Fruit fly (Drosophila melanogaster) whole organism, pupa: ENCODE data around the gene Arv1.

ENCODE experiments used
- CG10348 ChIP-seq: fragments of 200-800 bp; sonication (Bioruptor generic); IDR thresholded peaks from 2 replicates; pipeline ENCODE4 v1.3.6; 2022; ENCODE audit warnings: missing biosample characterization, missing genetic modification characterization
- CG12605 ChIP-seq: fragments of 200-800 bp; sonication (Bioruptor generic); IDR thresholded peaks from 2 replicates; pipeline ENCODE4 v1.3.6; 2022; ENCODE audit warnings: missing biosample characterization, missing genetic modification characterization
- CG13204 ChIP-seq: fragments of 200-800 bp; sonication (Bioruptor generic); optimal IDR thresholded peaks from 2 replicates; lab custom pipeline; 2018; ENCODE audit warnings: missing biosample characterization, mild to moderate bottlenecking, missing genetic modification characterization, moderate library complexity
- CG14655 ChIP-seq: fragments of 200-800 bp; sonication (Bioruptor generic); optimal IDR thresholded peaks from 3 replicates; lab custom pipeline; 2017; ENCODE audit warnings: mild to moderate bottlenecking, missing biosample characterization, missing genetic modification reagents, missing genetic modification characterization
- CG15710 ChIP-seq: fragments of 200-800 bp; sonication (Bioruptor generic); optimal IDR thresholded peaks from 2 replicates; lab custom pipeline; 2018; ENCODE audit warnings: missing biosample characterization, mild to moderate bottlenecking, missing genetic modification characterization, moderate library complexity
- CG17806 ChIP-seq: fragments of 200-800 bp; sonication (Bioruptor generic); optimal IDR thresholded peaks from 2 replicates; lab custom pipeline; 2018; ENCODE audit warnings: missing biosample characterization, mild to moderate bottlenecking, missing genetic modification characterization, moderate library complexity
- CG32121 ChIP-seq: fragments of 200-800 bp; sonication (Bioruptor generic); IDR thresholded peaks from 2 replicates; pipeline ENCODE4 v1.3.6; 2022; ENCODE audit warnings: missing biosample characterization, missing genetic modification characterization
- CG34367 ChIP-seq: fragments of 200-800 bp; sonication (Bioruptor generic); optimal IDR thresholded peaks from 2 replicates; lab custom pipeline; 2018; ENCODE audit warnings: missing biosample characterization, mild to moderate bottlenecking, missing genetic modification characterization
- CG4496 ChIP-seq: fragments of 200-800 bp; sonication (Bioruptor generic); IDR thresholded peaks from 3 replicates; pipeline ENCODE4 v1.3.6; 2022; ENCODE audit warnings: missing biosample characterization, missing genetic modification characterization
- CG8159 ChIP-seq: fragments of 200-800 bp; sonication (Bioruptor generic); optimal IDR thresholded peaks from 3 replicates; lab custom pipeline; 2018; ENCODE audit warnings: missing biosample characterization, mild to moderate bottlenecking, missing genetic modification characterization, moderate library complexity
- CG8301 ChIP-seq: fragments of 200-800 bp; sonication (Bioruptor generic); optimal IDR thresholded peaks from 2 replicates; lab custom pipeline; 2018; ENCODE audit warnings: missing biosample characterization, mild to moderate bottlenecking, missing genetic modification characterization
- CG9948 ChIP-seq: fragments of 200-800 bp; sonication (Bioruptor generic); optimal IDR thresholded peaks from 2 replicates; lab custom pipeline; 2018; ENCODE audit warnings: missing biosample characterization, mild to moderate bottlenecking, missing genetic modification characterization, moderate library complexity
- D1 ChIP-seq: fragments of 200-800 bp; sonication (Bioruptor generic); optimal IDR thresholded peaks from 2 replicates; lab custom pipeline; 2018; ENCODE audit warnings: missing biosample characterization, mild to moderate bottlenecking, missing genetic modification characterization, moderate library complexity
- EcR ChIP-seq: fragments of 200-800 bp; sonication (Bioruptor generic); optimal IDR thresholded peaks from 3 replicates; lab custom pipeline; 2019; ENCODE audit warnings: missing biosample characterization, missing genetic modification characterization, mild to moderate bottlenecking, moderate library complexity, missing genetic modification reagents
- Ets98B ChIP-seq: fragments of 200-800 bp; sonication (Bioruptor generic); IDR thresholded peaks from 2 replicates; pipeline ENCODE4 v1.3.6; 2022; ENCODE audit warnings: missing biosample characterization, missing genetic modification characterization
- Pif1A ChIP-seq: fragments of 200-800 bp; sonication (Bioruptor generic); optimal IDR thresholded peaks from 3 replicates; lab custom pipeline; 2016; ENCODE audit warnings: missing biosample characterization, missing genetic modification characterization
- Pif1B ChIP-seq: fragments of 200-800 bp; sonication (Bioruptor generic); optimal IDR thresholded peaks from 3 replicates; lab custom pipeline; 2016; ENCODE audit warnings: missing biosample characterization, missing genetic modification characterization
- Snoo ChIP-seq: fragments of 200-800 bp; sonication (Bioruptor generic); optimal IDR thresholded peaks from 3 replicates; lab custom pipeline; 2017; ENCODE audit warnings: missing biosample characterization, mild to moderate bottlenecking, missing genetic modification characterization, inconsistent platforms
- fd96Ca ChIP-seq: fragments of 200-800 bp; sonication (Bioruptor generic); IDR thresholded peaks from 3 replicates; pipeline ENCODE4 v1.3.6; 2022; ENCODE audit warnings: missing biosample characterization, missing genetic modification characterization
- gl ChIP-seq: fragments of 200-800 bp; sonication (Bioruptor generic); optimal IDR thresholded peaks from 2 replicates; lab custom pipeline; 2018; ENCODE audit warnings: missing biosample characterization, mild to moderate bottlenecking, missing genetic modification characterization
- rn ChIP-seq: fragments of 200-800 bp; sonication (Bioruptor generic); IDR thresholded peaks from 2 replicates; pipeline ENCODE4 v1.3.6; 2022; ENCODE audit warnings: missing biosample characterization, missing genetic modification characterization

Gene Arv1

DNA sequence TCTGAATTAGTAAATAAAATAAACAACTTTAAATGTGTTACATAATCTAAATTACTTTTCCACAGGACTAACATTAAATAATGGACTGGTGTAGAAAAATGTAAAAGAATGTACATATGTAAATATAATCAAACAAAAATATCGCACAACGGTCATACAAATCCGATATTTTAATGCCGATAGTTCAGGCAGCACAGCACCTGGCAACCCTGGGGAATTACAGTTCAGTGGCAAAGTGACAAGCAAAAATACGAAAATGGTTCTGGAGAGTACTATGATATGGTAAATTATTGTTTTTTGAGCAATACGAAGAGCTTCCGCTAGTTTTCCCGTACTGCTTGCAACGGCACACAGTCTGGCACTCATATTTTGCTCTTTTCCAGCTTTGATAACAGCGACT lies 7.7 kb upstream of the Arv1 start, which contains the start of gene Rpn10:
TSS of gene Rpn10 (plus strand) at position 144 of the 400 bp plus-strand sequence.
- TF ChIP-seq CG8159 (tag; lab: Kevin White, UChicago) (no peak), EcR (GFP tag; lab: Kevin White, UChicago) (peak; percentile 63), D1 (tag; lab: Kevin White, UChicago) (peak; percentile 27), CG12605 (GFP tag; lab: Robert Waterston, UW) (no peak), Snoo (peak; percentile 6)

DNA sequence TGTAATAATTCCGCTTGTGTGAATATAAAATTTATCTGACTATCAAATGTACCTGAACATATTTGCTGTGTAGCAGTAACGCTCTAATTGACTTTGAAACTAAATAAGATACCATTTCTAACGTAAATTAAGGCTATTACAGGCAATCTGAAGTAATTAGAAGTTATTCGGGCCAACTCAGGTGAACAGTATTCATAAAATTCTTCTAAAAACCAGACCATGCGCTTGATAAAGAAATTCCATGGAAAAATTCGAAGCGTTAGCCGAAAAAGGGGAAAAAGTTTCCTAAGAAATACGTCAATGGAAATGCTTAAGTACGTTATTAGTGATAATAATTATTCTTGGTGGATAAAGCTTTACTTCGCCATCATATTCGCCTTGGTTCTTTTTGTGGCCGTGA lies 5.2 kb upstream of the Arv1 start, which contains the start of gene ppk5:
TSS of gene ppk5 (plus strand) at position 301 of the 400 bp plus-strand sequence.
- no peak for TF ChIP-seq CG4496
- TF ChIP-seq D1 (tag; lab: Kevin White, UChicago): no peak
- no peak for TF ChIP-seq CG8301 (tag; lab: Kevin White, UChicago)
- TF ChIP-seq Pif1A: no peak
- TF ChIP-seq Pif1B: no peak
- no peak for TF ChIP-seq EcR (GFP tag; lab: Kevin White, UChicago)
- TF ChIP-seq gl (tag; lab: Kevin White, UChicago): no peak
- no peak for TF ChIP-seq rn (GFP tag; lab: Robert Waterston, UW)
- no peak for TF ChIP-seq CG34367 (tag; lab: Kevin White, UChicago)
- no peak for TF ChIP-seq CG32121 (GFP tag; lab: Robert Waterston, UW)
- TF ChIP-seq, all 21 proteins: peak for 0

DNA sequence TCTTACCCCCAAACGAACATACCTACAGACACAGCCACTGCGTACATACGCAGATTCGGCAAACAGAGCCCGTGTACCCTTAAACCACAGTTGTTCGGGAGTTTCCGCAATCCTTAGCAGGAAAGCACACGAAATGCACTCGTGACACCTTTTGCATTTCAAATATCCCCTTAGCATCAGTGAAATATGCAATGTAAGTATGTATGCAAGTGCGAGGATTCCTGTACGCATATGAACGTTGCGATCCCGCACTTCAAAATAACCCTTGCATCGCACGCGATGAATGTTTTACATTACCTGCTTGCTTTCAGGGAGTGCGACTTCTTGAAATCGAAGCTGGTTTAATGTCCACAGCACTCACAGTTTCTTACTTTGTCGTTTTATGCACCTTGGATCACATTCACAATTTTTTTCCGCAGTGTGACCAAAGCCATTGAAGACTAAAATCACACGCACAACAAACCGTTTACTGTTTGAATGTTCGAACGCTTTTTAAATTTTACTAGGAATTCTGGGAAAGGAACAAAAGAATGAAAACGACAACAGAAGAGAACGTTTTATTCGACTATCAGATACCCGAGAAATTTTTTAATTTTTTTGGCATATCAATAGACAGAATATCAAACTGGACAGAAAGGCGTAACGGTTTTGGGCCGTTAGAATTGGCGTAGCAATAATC lies 4.3 kb upstream of the Arv1 start, which contains the start of gene Mkrn1:
TSS of gene Mkrn1 (minus strand) at position 444 of the 679 bp plus-strand sequence.
- TF ChIP-seq CG4496 (no peak), CG10348 (GFP tag; lab: Robert Waterston, UW) (no peak), fd96Ca (GFP tag; lab: Robert Waterston, UW) (no peak), Ets98B (no peak), CG12605 (GFP tag; lab: Robert Waterston, UW) (no peak), CG34367 (tag; lab: Kevin White, UChicago) (no peak), CG32121 (GFP tag; lab: Robert Waterston, UW) (no peak), rn (GFP tag; lab: Robert Waterston, UW) (no peak), Pif1A (no peak), D1 (tag; lab: Kevin White, UChicago) (no peak), CG17806 (tag; lab: Kevin White, UChicago) (no peak), CG8159 (tag; lab: Kevin White, UChicago) (no peak), CG14655 (GFP tag; lab: Kevin White, UChicago) (no peak), EcR (GFP tag; lab: Kevin White, UChicago) (no peak), gl (tag; lab: Kevin White, UChicago) (no peak), CG9948 (tag; lab: Kevin White, UChicago) (no peak), CG13204 (GFP tag; lab: Kevin White, UChicago) (no peak), CG8301 (tag; lab: Kevin White, UChicago) (no peak)

DNA sequence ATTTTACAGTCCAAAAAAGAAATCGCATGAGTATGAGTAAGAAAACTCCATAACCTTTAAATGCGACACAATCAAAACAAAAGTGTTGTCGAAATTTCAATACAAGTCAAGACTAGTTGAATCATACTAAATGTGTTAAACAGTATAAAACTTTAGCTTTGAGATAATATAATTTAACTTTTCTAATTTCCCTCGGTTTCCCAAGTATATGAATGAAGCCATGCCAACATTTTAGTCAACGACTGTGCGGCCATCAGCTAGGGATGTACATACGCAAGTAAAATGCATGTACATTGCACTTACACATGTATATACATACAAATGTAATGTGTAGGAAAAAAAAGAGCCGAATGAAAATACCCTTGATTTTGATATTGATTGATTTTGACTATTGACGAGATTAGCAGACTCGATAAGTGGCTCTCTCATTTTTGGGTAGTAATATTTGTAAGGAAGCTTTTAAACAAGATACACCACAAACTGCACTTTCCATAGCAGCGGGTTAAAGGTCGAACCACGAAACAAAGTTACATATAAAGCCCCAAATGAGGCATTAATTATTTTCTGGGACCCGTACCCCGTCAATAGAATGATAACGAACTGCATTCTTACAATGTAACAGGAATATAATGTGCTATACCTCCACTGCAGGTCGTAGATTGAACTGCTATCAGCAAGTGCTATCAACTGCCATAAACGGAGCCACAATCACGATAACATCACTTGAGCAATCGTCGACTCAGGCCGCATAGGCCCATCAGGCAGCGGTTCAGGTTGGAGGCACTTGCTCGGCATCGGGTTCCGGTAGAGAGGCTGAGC lies 4.9 kb downstream of the Arv1 start:
- TF ChIP-seq Ets98B: peak; percentile 60
- peak; percentile 54 for TF ChIP-seq Pif1B
- TF ChIP-seq CG8301 (tag; lab: Kevin White, UChicago): peak; percentile 44
- TF ChIP-seq CG9948 (tag; lab: Kevin White, UChicago): peak; percentile 4
- TF ChIP-seq CG4496: no peak; the same call in 2 of the 3 replicates
- TF ChIP-seq Snoo: peak; percentile 16
- no peak; the same call in 1 of the 2 replicates for TF ChIP-seq rn (GFP tag; lab: Robert Waterston, UW)
- TF ChIP-seq CG17806 (tag; lab: Kevin White, UChicago): peak; percentile 38
- TF ChIP-seq CG15710 (tag; lab: Kevin White, UChicago): peak; percentile 33
- peak; percentile 67 for TF ChIP-seq CG32121 (GFP tag; lab: Robert Waterston, UW)

DNA sequence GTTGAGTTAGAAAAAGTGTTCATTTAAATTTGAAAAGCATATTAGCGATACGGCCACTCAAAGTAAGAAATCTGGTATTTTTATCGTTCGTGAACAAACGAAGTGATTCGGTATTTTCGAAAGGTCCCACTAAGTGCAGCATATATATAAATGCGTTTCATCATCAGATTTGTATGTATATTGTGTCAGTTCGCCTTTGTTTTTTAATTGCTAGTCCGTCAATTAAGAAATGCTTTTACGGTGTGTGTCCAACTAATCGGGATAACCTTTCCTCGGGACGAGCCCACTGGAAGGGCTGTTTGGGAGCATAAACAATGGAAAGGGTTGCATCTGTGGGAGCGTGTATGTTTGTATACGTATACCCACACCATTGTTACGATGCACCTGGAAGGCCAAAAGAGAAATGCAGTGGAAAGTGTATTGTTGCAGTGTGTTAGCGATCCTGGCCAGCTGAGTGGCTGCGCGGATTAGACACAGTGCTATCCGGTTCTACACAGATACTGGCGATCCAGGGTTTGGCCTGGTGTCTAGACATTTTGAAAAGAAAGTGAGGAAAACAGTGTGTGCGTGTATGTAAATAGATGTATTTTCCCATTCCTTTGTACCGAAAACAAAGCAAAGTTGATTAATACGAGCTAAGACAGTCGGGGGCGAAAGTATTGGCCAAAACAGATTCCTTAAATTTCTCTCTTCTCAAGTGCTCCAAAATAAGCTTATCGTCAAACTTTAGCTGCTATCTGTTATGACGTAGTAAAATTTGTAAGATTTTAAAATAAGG lies 5.9 kb downstream of the Arv1 start, which contains the start of gene CG7611:
TSS of gene CG7611 (plus strand) at position 128 of the 778 bp plus-strand sequence.
- TF ChIP-seq EcR (GFP tag; lab: Kevin White, UChicago) (peak; percentile 15), CG32121 (GFP tag; lab: Robert Waterston, UW) (no peak)

DNA sequence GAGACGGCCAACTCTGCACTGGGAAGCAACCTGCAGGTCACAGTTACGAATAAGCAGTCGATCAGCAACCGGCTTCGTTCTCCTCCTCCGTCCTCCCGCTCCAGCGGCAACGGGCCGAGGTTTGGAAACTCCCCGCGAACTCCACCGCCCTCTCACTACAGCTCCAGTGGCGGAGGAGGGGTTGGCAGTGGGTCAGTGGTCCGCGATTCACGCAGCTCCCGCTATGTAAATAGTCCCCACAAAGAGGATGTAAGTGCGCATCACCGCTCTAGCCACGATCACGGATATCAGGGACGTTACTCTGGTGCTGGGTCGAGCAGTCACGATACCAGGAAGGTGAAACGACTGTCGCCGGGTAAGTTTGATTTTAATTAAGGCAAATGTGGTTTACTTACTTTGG lies 10.8 kb downstream of the Arv1 start:
- no peak for TF ChIP-seq CG17806 (tag; lab: Kevin White, UChicago)
- no peak for TF ChIP-seq fd96Ca (GFP tag; lab: Robert Waterston, UW)
